Fruit fly (Drosophila melanogaster) whole organism, embryonic: ENCODE data around the gene grnd.

Source experiments
- Atf3 ChIP-seq: fragments of 200-800 bp; sonication (Bioruptor generic); optimal IDR thresholded peaks from 3 replicates; lab custom pipeline; 2016; ENCODE audit warnings: missing biosample characterization, missing genetic modification characterization
- CG10209 ChIP-seq: fragments of 200-800 bp; sonication (Bioruptor generic); optimal IDR thresholded peaks from 3 replicates; lab custom pipeline; 2017; ENCODE audit warnings: missing biosample characterization, mild to moderate bottlenecking, missing genetic modification characterization, missing genetic modification reagents
- CG10274 ChIP-seq: fragments of 200-800 bp; sonication (Bioruptor generic); optimal IDR thresholded peaks from 3 replicates; lab custom pipeline; 2017; ENCODE audit warnings: missing biosample characterization, mild to moderate bottlenecking, missing genetic modification characterization
- CG12236 ChIP-seq: fragments of 200-800 bp; sonication (Bioruptor generic); optimal IDR thresholded peaks from 2 replicates; lab custom pipeline; 2016; ENCODE audit warnings: missing biosample characterization, missing genetic modification characterization
- CG15696 ChIP-seq: fragments of 200-800 bp; sonication (Bioruptor generic); optimal IDR thresholded peaks from 2 replicates; lab custom pipeline; 2019; ENCODE audit warnings: missing biosample characterization, mild to moderate bottlenecking, missing genetic modification characterization, moderate library complexity
- CG1647 ChIP-seq: fragments of 200-800 bp; sonication (Bioruptor generic); optimal IDR thresholded peaks from 3 replicates; lab custom pipeline; 2016; ENCODE audit warnings: missing biosample characterization, missing genetic modification characterization
- CG16779 ChIP-seq: fragments of 200-800 bp; sonication (Bioruptor generic); IDR thresholded peaks from 2 replicates; pipeline ENCODE4 v1.3.6; 2022; ENCODE audit warnings: missing biosample characterization, missing genetic modification characterization
- CG16813 ChIP-seq: fragments of 200-800 bp; sonication (Bioruptor generic); IDR thresholded peaks from 3 replicates; pipeline ENCODE4 v1.3.6; 2022; ENCODE audit warnings: missing biosample characterization, missing genetic modification characterization; ENCODE audit not compliant: partially characterized antibody
- CG1792 ChIP-seq: fragments of 200-800 bp; sonication (Bioruptor generic); optimal IDR thresholded peaks from 2 replicates; lab custom pipeline; 2016; ENCODE audit warnings: missing biosample characterization, missing genetic modification characterization
- CG18011 ChIP-seq: fragments of 200-800 bp; sonication (Bioruptor generic); optimal IDR thresholded peaks from 2 replicates; lab custom pipeline; 2017; ENCODE audit warnings: missing biosample characterization, missing genetic modification characterization, mild to moderate bottlenecking, moderate library complexity, missing genotype
- CG18764 ChIP-seq: fragments of 200-800 bp; sonication (Bioruptor generic); optimal IDR thresholded peaks from 3 replicates; lab custom pipeline; 2016; ENCODE audit warnings: missing biosample characterization, missing genetic modification characterization
- CG2116 ChIP-seq: fragments of 200-800 bp; sonication (Bioruptor generic); optimal IDR thresholded peaks from 3 replicates; lab custom pipeline; 2018; ENCODE audit warnings: missing biosample characterization, mild to moderate bottlenecking, missing genetic modification characterization
- CG30020 ChIP-seq: fragments of 200-800 bp; optimal IDR thresholded peaks from 2 replicates; lab custom pipeline; 2019; ENCODE audit warnings: missing biosample characterization, mild to moderate bottlenecking, missing genetic modification characterization, moderate library complexity
- CG4282 ChIP-seq: fragments of 200-800 bp; sonication (Bioruptor generic); optimal IDR thresholded peaks from 2 replicates; lab custom pipeline; 2016; ENCODE audit warnings: missing biosample characterization, missing genetic modification characterization
- CG43689 ChIP-seq: fragments of 200-800 bp; sonication (Bioruptor generic); IDR thresholded peaks from 2 replicates; pipeline ENCODE4 v1.3.6; 2022; ENCODE audit warnings: missing biosample characterization, missing genetic modification characterization
- CG5245 ChIP-seq: fragments of 200-800 bp; sonication (Bioruptor generic); optimal IDR thresholded peaks from 3 replicates; lab custom pipeline; 2016; ENCODE audit warnings: missing biosample characterization, missing genetic modification characterization
- CG6765 ChIP-seq: fragments of 200-800 bp; sonication (Bioruptor generic); optimal IDR thresholded peaks from 3 replicates; lab custom pipeline; 2017; ENCODE audit warnings: missing biosample characterization, mild to moderate bottlenecking, missing genetic modification characterization
- CG7271 ChIP-seq: fragments of 200-800 bp; sonication (Bioruptor generic); optimal IDR thresholded peaks from 2 replicates; lab custom pipeline; 2018; ENCODE audit warnings: missing biosample characterization, mild to moderate bottlenecking, missing genetic modification characterization, moderate library complexity
- CG8290 ChIP-seq, 3 experiments: fragments of 200-800 bp; sonication (Bioruptor generic); optimal IDR thresholded peaks; 2 replicates each; lab custom pipeline; 2016 to 2019; ENCODE audit warnings: missing biosample characterization in 3 of 3, missing genetic modification characterization in 3 of 3, mild to moderate bottlenecking in 2 of 3, moderate library complexity in 1 of 3
- CG9727 ChIP-seq: fragments of 200-800 bp; sonication (Bioruptor generic); optimal IDR thresholded peaks from 3 replicates; lab custom pipeline; 2017; ENCODE audit warnings: missing biosample characterization, mild to moderate bottlenecking, missing genetic modification characterization
- CG9932 ChIP-seq: fragments of 200-800 bp; sonication (Bioruptor generic); IDR thresholded peaks from 2 replicates; pipeline ENCODE4 v1.3.6; 2022; ENCODE audit warnings: missing biosample characterization, missing genetic modification characterization
- CrebB ChIP-seq: fragments of 200-800 bp; sonication (Bioruptor generic); optimal IDR thresholded peaks from 3 replicates; lab custom pipeline; 2018; ENCODE audit warnings: missing biosample characterization, mild to moderate bottlenecking, missing genetic modification characterization
- HLHmδ ChIP-seq: fragments of 200-800 bp; sonication (Bioruptor generic); optimal IDR thresholded peaks from 2 replicates; lab custom pipeline; 2018; ENCODE audit warnings: missing biosample characterization, mild to moderate bottlenecking, missing genetic modification characterization, moderate library complexity
- MTF-1 ChIP-seq: fragments of 200-800 bp; sonication (Bioruptor generic); optimal IDR thresholded peaks from 2 replicates; lab custom pipeline; 2018; ENCODE audit warnings: missing biosample characterization, mild to moderate bottlenecking, missing genetic modification characterization, borderline replicate concordance
- Mrtf ChIP-seq: fragments of 200-800 bp; sonication (Bioruptor generic); IDR thresholded peaks from 3 replicates; pipeline ENCODE4 v1.3.6; 2022; ENCODE audit warnings: missing biosample characterization, missing genetic modification characterization
- NC2β ChIP-seq: fragments of 200-800 bp; sonication (Bioruptor generic); optimal IDR thresholded peaks from 2 replicates; lab custom pipeline; 2016; ENCODE audit warnings: missing biosample characterization, missing genetic modification characterization
- Opbp ChIP-seq: fragments of 200-800 bp; sonication (Bioruptor generic); IDR thresholded peaks from 3 replicates; pipeline ENCODE4 v1.3.6; 2022; ENCODE audit warnings: missing biosample characterization, missing genetic modification characterization; ENCODE audit not compliant: partially characterized antibody
- Rx ChIP-seq: fragments of 200-800 bp; sonication (Bioruptor generic); IDR thresholded peaks from 2 replicates; pipeline ENCODE4 v1.3.6; 2022; ENCODE audit warnings: missing biosample characterization, missing genetic modification characterization
- TFAM ChIP-seq: fragments of 200-800 bp; sonication (Bioruptor generic); optimal IDR thresholded peaks from 2 replicates; lab custom pipeline; 2017; ENCODE audit warnings: missing biosample characterization, missing genetic modification characterization, inconsistent platforms
- Usf ChIP-seq: fragments of 200-800 bp; sonication (Bioruptor generic); optimal IDR thresholded peaks from 2 replicates; lab custom pipeline; 2017; ENCODE audit warnings: missing genotype, missing biosample characterization, missing genetic modification characterization
- Vsx1 ChIP-seq: fragments of 200-800 bp; sonication (Bioruptor generic); optimal IDR thresholded peaks from 2 replicates; lab custom pipeline; 2017; ENCODE audit warnings: missing biosample characterization, mild to moderate bottlenecking, missing genetic modification characterization, missing genetic modification reagents
- YL-1 ChIP-seq: fragments of 200-800 bp; sonication (Bioruptor generic); optimal IDR thresholded peaks from 3 replicates; lab custom pipeline; 2017; ENCODE audit warnings: missing biosample characterization, mild to moderate bottlenecking, missing genetic modification characterization
- al ChIP-seq: fragments of 200-800 bp; sonication (Bioruptor generic); IDR thresholded peaks from 2 replicates; pipeline ENCODE4 v1.3.6; 2022; ENCODE audit warnings: missing biosample characterization, missing genetic modification characterization
- aop ChIP-seq: fragments of 200-800 bp; sonication (Bioruptor generic); IDR thresholded peaks from 2 replicates; pipeline ENCODE4 v1.3.6; 2022; ENCODE audit warnings: missing biosample characterization, missing genetic modification characterization
- ash1 ChIP-seq: fragments of 200-800 bp; sonication (Bioruptor generic); optimal IDR thresholded peaks from 2 replicates; lab custom pipeline; 2018; ENCODE audit warnings: missing biosample characterization, mild to moderate bottlenecking, missing genetic modification characterization
- chn ChIP-seq: fragments of 200-800 bp; sonication (Bioruptor generic); optimal IDR thresholded peaks from 2 replicates; lab custom pipeline; 2016; ENCODE audit warnings: missing biosample characterization, missing genetic modification characterization
- crp ChIP-seq, 2 experiments: fragments of 200-800 bp; sonication (Bioruptor generic); optimal IDR thresholded peaks; 2 replicates in 1 of 2; 3 replicates in 1 of 2; lab custom pipeline; 2017; ENCODE audit warnings: missing biosample characterization in 2 of 2, missing genetic modification characterization in 2 of 2, mild to moderate bottlenecking in 1 of 2, moderate library complexity in 1 of 2
- dati ChIP-seq: fragments of 200-800 bp; sonication (Bioruptor generic); IDR thresholded peaks from 2 replicates; pipeline ENCODE4 v1.3.6; 2022; ENCODE audit warnings: missing biosample characterization, missing genetic modification characterization
- dmrt11E ChIP-seq: fragments of 200-800 bp; sonication (Bioruptor generic); optimal IDR thresholded peaks from 3 replicates; lab custom pipeline; 2018; ENCODE audit warnings: missing biosample characterization, mild to moderate bottlenecking, missing genetic modification characterization, moderate library complexity
- eve ChIP-seq, 2 experiments: fragments of >200 bp; optimal IDR thresholded peaks; 2 replicates each; lab custom pipeline; 2017; ENCODE audit warnings: missing biosample characterization in 2 of 2, missing genetic modification characterization in 2 of 2
- fd64A ChIP-seq: fragments of 200-800 bp; sonication (Bioruptor generic); optimal IDR thresholded peaks from 3 replicates; lab custom pipeline; 2018; ENCODE audit warnings: missing biosample characterization, mild to moderate bottlenecking, missing genetic modification characterization
- lbe ChIP-seq: fragments of 200-800 bp; sonication (Bioruptor generic); optimal IDR thresholded peaks from 2 replicates; lab custom pipeline; 2016; ENCODE audit warnings: missing biosample characterization, mild to moderate bottlenecking, missing genetic modification characterization
- odd ChIP-seq: fragments of 200-800 bp; sonication (Bioruptor generic); optimal IDR thresholded peaks from 2 replicates; lab custom pipeline; 2017; ENCODE audit warnings: missing biosample characterization, mild to moderate bottlenecking, missing genetic modification characterization
- pnt ChIP-seq: fragments of 200-800 bp; sonication (Bioruptor generic); optimal IDR thresholded peaks from 3 replicates; lab custom pipeline; 2016; ENCODE audit warnings: missing biosample characterization, missing genetic modification characterization
- run ChIP-seq: fragments of 200-800 bp; sonication (Bioruptor generic); optimal IDR thresholded peaks from 3 replicates; lab custom pipeline; 2018; ENCODE audit warnings: missing biosample characterization, mild to moderate bottlenecking, missing genetic modification characterization
- scrt ChIP-seq: fragments of 200-800 bp; sonication (Bioruptor generic); optimal IDR thresholded peaks from 2 replicates; lab custom pipeline; 2018; ENCODE audit warnings: missing biosample characterization, mild to moderate bottlenecking, missing genetic modification characterization, moderate library complexity
- sna ChIP-seq: fragments of 200-800 bp; sonication (Bioruptor generic); IDR thresholded peaks from 2 replicates; pipeline ENCODE4 v1.3.6; 2022; ENCODE audit warnings: missing biosample characterization, missing genetic modification characterization; ENCODE audit not compliant: partially characterized antibody
- sug ChIP-seq: fragments of 200-800 bp; optimal IDR thresholded peaks from 2 replicates; lab custom pipeline; 2019; ENCODE audit warnings: missing biosample characterization, mild to moderate bottlenecking, missing genetic modification characterization, moderate library complexity
- tap ChIP-seq: fragments of 200-800 bp; optimal IDR thresholded peaks from 3 replicates; lab custom pipeline; 2019; ENCODE audit warnings: missing biosample characterization, mild to moderate bottlenecking, missing genetic modification characterization, moderate library complexity
- zen2 ChIP-seq: fragments of 200-800 bp; sonication (Bioruptor generic); IDR thresholded peaks from 3 replicates; pipeline ENCODE4 v1.3.6; 2022; ENCODE audit warnings: missing biosample characterization, missing genetic modification characterization; ENCODE audit not compliant: partially characterized antibody

The grnd gene

DNA sequence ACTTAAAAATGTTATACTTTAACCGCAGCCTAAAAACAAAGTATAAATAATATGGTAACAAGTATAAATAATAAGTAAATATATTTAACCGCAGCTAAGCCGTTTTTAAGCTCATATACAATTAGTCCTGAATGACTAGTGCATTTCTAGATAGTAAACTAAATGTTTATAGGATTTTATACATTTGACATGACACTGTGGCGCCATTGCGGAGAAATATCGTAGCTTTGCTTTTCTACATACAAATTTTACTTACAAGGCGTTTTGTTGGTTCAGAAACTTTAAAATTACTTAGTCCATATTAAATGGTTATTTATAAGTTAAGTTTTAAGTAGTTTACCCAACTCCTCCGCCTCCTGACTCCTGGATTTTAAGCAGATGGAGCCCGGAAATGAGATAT lies 44.0 kb upstream of the grnd start (continued):
- TF ChIP-seq CG2116 (GFP tag; lab: Kevin White, UChicago): no peak
- TF ChIP-seq Opbp (GFP tag; lab: Robert Waterston, UW): peak; percentile 61; the same call in 1 of the 3 replicates
- no peak for TF ChIP-seq eve (GFP tag; optimal IDR thresholded peaks at IDR 0.05; lab: Kevin White, UChicago)
- TF ChIP-seq Atf3 (GFP tag; lab: Kevin White, UChicago): no peak
- no peak for TF ChIP-seq MTF-1
- no peak for TF ChIP-seq sug (tag; lab: Kevin White, UChicago)
- TF ChIP-seq HLHmδ: no peak
- TF ChIP-seq Rx (GFP tag; lab: Robert Waterston, UW): no peak
- TF ChIP-seq Usf (GFP tag; lab: Kevin White, UChicago): no peak
- no peak for TF ChIP-seq aop (GFP tag; lab: Robert Waterston, UW)
- no peak for TF ChIP-seq CG12236 (GFP tag; lab: Kevin White, UChicago)
- no peak for TF ChIP-seq scrt (GFP tag; lab: Kevin White, UChicago)
- TF ChIP-seq zen2 (GFP tag; lab: Robert Waterston, UW): no peak
- no peak for TF ChIP-seq CG10274 (GFP tag; lab: Kevin White, UChicago)
- peak; percentile 18 for TF ChIP-seq pnt
- TF ChIP-seq CG1792: no peak
- TF ChIP-seq CG16813 (GFP tag; lab: Robert Waterston, UW): peak; percentile 76
- TF ChIP-seq tap: no peak
- no peak for TF ChIP-seq NC2β (GFP tag; lab: Kevin White, UChicago)
- TF ChIP-seq odd: no peak
- no peak for TF ChIP-seq ash1 (GFP tag; lab: Kevin White, UChicago)
- TF ChIP-seq dati: no peak
- TF ChIP-seq CG4282 (GFP tag; lab: Kevin White, UChicago): no peak
- TF ChIP-seq CG1647: no peak
- no peak for TF ChIP-seq CG43689
- no peak for TF ChIP-seq CG30020 (tag; lab: Kevin White, UChicago)
- no peak for TF ChIP-seq Vsx1 (GFP tag; lab: Kevin White, UChicago)
- no peak for TF ChIP-seq fd64A
- TF ChIP-seq CG18011 (GFP tag; lab: Kevin White, UChicago): no peak
- no peak for TF ChIP-seq CG6765 (GFP tag; lab: Kevin White, UChicago)
- no peak for TF ChIP-seq CG18764
- peak; percentile 3 for TF ChIP-seq dmrt11E (tag; lab: Kevin White, UChicago)
- 0 out of 3 replicates have a peak, but pooled peaks have one; percentile 13 for TF ChIP-seq Mrtf (GFP tag; lab: Robert Waterston, UW)
- TF ChIP-seq CG5245 (GFP tag; lab: Kevin White, UChicago): no peak
- TF ChIP-seq crp (GFP tag; optimal IDR thresholded peaks at IDR 0.05; lab: Kevin White, UChicago): no peak
- no peak for TF ChIP-seq CrebB
- no peak for TF ChIP-seq run (tag; lab: Kevin White, UChicago)
- TF ChIP-seq CG8290 (GFP tag; optimal IDR thresholded peaks at IDR 0.05; lab: Kevin White, UChicago): no peak
- no peak for TF ChIP-seq CG8290 (tag; optimal IDR thresholded peaks at IDR 0.05; lab: Kevin White, UChicago)
- TF ChIP-seq CG15696 (tag; lab: Kevin White, UChicago): peak; percentile 17
- no peak for TF ChIP-seq sna (GFP tag; lab: Robert Waterston, UW)
- no peak for TF ChIP-seq al (GFP tag; lab: Robert Waterston, UW)
- TF ChIP-seq chn (GFP tag; lab: Kevin White, UChicago): no peak
- peak; percentile 16; the same call in 1 of the 2 replicates for TF ChIP-seq CG9932 (GFP tag; lab: Robert Waterston, UW)
- TF ChIP-seq lbe: no peak
- no peak for TF ChIP-seq CG10209 (GFP tag; lab: Kevin White, UChicago)
- no peak for TF ChIP-seq CG7271 (tag; lab: Kevin White, UChicago)
- no peak for TF ChIP-seq CG16779
- TF ChIP-seq CG9727 (GFP tag; lab: Kevin White, UChicago): no peak
- peak; percentile 6 for TF ChIP-seq YL-1 (GFP tag; lab: Kevin White, UChicago)
- no peak for TF ChIP-seq TFAM
